Fruit fly (Drosophila melanogaster) whole organism, larva: Measurements from ENCODE around the gene CG12121.
A peak's percentile ranks its signal among the peaks of the same experiment; 100 is the strongest.

ENCODE experiments used
- noc ChIP-seq: fragments of 200-800 bp; sonication (Bioruptor generic); optimal IDR thresholded peaks from 3 replicates; lab custom pipeline; 2019; ENCODE audit warnings: missing biosample characterization, mild to moderate bottlenecking, missing genetic modification characterization, moderate library complexity

CG12121 gene

dm6 chrX:9226837-9227236 is 5.3 kb downstream of the CG12121 start, which contains the start of gene Gr8a:
Gene Gr8a, plus strand, starts transcription at chrX:9227137.
- no peak for TF ChIP-seq noc (tag; lab: Kevin White, UChicago)

- no peak for TF ChIP-seq noc (tag; lab: Kevin White, UChicago)
Observed at dm6 chrX:9225137-9225536, 7.0 kb downstream of the CG12121 start, which contains the start of gene CG15370. Gene CG15370, plus strand, starts transcription at chrX:9225437.

dm6 chrX:9224423-9224822 is 7.8 kb downstream of the CG12121 start:
- no peak for TF ChIP-seq noc (tag; lab: Kevin White, UChicago)

DNA sequence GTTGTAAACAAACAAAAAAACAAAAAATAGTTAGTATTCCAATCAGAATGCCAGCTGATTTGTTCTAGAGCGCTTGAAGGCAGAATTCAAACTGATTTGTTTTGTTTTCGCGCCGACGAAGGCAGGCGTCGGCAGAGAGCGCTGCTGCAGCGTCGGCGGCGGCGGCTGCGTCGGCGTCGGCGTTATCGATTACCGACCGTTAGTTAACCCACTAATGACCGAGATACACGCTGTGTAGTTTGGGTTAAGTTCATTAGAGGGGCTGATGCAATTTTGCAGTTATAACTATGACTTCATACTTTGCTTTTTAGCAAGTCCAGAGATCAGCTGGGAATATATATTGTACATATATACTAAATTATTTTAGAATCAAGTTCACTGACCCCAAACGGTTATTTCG is 9.0 kb downstream of the CG12121 start, which contains the start of gene t:
TSS of gene t (minus strand) at position 76 of the 400 bp plus-strand sequence.
- peak; percentile 15 for TF ChIP-seq noc (tag; lab: Kevin White, UChicago)

- TF ChIP-seq noc (tag; lab: Kevin White, UChicago) = no peak
Observed at dm6 chrX:9220434-9220833, 11.7 kb downstream of the CG12121 start.

DNA sequence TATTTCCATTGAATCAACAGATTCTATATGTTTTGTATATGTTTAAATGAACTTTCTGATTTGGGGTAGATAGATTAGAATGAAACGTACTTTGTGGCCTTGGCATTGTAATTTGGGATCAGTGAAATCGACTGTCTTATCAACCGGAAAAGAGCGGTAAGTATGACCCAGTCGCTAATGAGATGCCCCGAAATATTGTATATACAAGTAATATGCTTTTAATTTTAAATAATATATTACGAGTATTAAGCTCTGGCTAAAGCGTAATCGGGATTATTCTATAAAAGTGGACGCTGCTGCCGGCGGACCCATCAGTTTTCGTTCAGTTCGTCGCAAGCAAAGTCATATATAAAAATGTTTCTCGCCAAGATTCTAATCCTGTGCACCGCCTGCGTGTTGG is 15.6 kb downstream of the CG12121 start, which contains the start of gene CG15369:
TSS of gene CG15369 (plus strand) at position 301 of the 400 bp plus-strand sequence.
- TF ChIP-seq noc (tag; lab: Kevin White, UChicago) = no peak

DNA sequence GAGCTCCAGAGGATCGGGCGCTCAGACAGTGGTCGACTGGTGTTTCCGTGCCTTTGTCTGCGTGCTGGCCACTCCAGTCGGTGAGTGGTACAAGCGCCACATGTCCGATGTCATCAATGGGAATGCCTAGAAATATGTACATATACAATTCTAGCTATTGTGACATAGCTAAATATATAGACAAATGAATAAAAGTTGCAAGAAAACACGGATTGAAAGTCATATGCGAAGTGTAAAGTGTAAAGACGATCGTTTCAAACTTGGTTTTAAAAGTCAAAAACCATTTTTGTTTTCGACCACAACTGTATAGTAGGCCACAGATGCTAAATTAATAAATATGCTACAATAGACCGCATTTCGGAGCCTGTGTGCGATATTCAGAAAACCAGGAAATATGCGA is 16.7 kb downstream of the CG12121 start, which contains the start of gene CG15368:
TSS of gene CG15368 (plus strand) at position 301 of the 400 bp plus-strand sequence.
- no peak for TF ChIP-seq noc (tag; lab: Kevin White, UChicago)

- no peak for TF ChIP-seq noc (tag; lab: Kevin White, UChicago)
Observed at dm6 chrX:9214576-9214975, 17.6 kb downstream of the CG12121 start, which contains the start of gene Obp8a. Gene Obp8a, plus strand, starts transcription at chrX:9214876.

DNA sequence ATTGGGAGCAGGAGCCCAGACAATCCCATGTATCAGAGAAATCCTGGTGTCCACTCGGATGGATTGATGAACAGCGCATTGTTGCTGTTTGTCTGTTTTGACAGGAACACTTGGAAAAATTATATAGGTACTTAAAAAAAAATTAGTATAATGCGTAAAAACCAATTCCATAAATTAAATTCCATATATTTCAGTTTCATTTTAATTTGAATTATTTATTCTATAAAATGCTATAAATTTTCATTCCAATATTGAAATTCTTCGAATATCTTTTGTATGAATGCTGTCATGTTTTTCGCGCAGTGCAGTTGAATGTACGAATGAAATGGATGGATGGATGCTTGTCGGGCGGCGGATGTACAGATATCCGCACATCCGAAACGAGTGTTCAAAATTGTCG is 21.4 kb downstream of the CG12121 start, which contains the start of gene SmydA-9:
TSS of gene SmydA-9 (minus strand) at position 101 of the 400 bp plus-strand sequence.
- no peak for TF ChIP-seq noc (tag; lab: Kevin White, UChicago)

DNA sequence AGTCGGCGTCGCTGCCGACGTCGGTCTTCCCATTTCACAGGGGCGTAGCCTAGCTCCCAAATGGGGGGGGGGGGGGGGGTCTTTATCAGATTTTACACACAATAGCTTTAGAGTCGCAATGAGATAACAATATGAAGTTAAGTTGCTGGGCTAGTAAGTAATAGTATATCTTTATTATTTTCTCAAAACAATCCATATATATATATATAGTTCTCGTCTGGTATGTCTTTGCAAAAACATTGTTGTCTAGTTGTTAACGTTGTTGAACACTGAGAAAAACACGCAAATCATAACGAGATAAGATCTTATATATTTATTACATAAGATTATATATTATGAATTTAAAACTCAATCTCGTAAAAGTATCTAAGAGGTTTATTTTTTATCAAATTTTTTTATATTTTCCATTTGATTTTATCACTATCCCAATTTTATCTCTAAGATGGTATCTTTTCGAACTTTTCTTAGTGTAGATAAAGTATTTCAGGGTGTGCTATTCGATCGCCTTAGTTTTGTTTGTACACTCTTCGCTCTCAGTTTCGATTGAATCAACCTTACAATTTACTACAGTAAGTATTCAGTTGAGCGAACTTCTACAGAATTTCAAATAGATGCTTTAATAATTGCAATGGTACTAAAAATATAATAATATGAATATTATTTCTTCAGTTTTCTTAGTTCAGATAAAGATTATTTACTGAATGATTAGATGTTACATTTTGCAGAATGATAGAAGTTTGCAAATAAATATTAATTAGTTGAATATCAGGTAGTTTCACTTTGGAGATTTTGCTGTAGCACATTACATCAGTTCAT is 30.1 kb downstream of the CG12121 start:
- peak; percentile 91 for TF ChIP-seq noc (tag; lab: Kevin White, UChicago)

dm6 chrX:9201080-9201479 is 31.1 kb downstream of the CG12121 start:
- no peak for TF ChIP-seq noc (tag; lab: Kevin White, UChicago)

- TF ChIP-seq noc (tag; lab: Kevin White, UChicago) = no peak
Observed at dm6 chrX:9200234-9200633, 31.9 kb downstream of the CG12121 start.

dm6 chrX:9196362-9196761 is 35.8 kb downstream of the CG12121 start, which contains the start of gene CG12118:
Gene CG12118, minus strand, starts transcription at chrX:9196414.
- TF ChIP-seq noc (tag; lab: Kevin White, UChicago) = peak; percentile 68

- TF ChIP-seq noc (tag; lab: Kevin White, UChicago) = no peak
Observed at dm6 chrX:9195311-9195710, 36.9 kb downstream of the CG12121 start.

- peak; percentile 30 for TF ChIP-seq noc (tag; lab: Kevin White, UChicago)
Observed at dm6 chrX:9193604-9194003, 38.6 kb downstream of the CG12121 start, which contains the start of gene CG12106. Gene CG12106, plus strand, starts transcription at chrX:9193898.

DNA sequence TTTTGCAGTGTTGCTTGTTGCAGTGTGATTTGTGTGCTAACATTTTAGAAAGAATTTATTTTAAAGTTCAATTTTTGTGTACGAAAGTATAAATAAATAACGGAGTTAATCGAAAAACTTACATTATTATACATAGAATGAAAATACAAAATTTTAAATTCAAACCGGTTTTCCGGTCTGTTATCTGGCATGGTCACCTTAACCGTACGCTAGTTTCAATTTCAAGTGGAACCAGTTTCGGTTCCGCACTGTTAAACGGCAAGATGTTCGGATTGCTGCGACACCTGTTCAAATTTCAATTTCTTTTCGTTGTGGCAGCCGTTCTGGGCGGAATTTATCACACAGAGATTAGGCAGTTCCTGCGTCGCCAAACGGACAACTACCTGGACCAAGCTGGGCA is 39.7 kb downstream of the CG12121 start, which contains the start of gene CG12056:
TSS of gene CG12056 (plus strand) at position 241 of the 400 bp plus-strand sequence.
- no peak for TF ChIP-seq noc (tag; lab: Kevin White, UChicago)
